Fruit fly (Drosophila melanogaster) S2 (cell line): ENCODE measurements around the gene CG6293.

Experiments
- CG8478 ChIP-seq: fragments of >200 bp; optimal IDR thresholded peaks from 2 replicates; lab custom pipeline; 2018
- CTCF ChIP-seq, 2 experiments: fragments of >200 bp; optimal IDR thresholded peaks; 2 replicates each; lab custom pipeline; 2018

Gene CG6293

dm6 chr3R:10330734-10331642 is 19.6 kb upstream of the CG6293 start, which contains the start of the genes Bruce and CG12818:
TSS of gene Bruce (minus strand) at chr3R:10331353.
TSS of gene CG12818 (plus strand) at chr3R:10331581.
- TF ChIP-seq CTCF (optimal IDR thresholded peaks at IDR 0.05; lab: Kevin White, UChicago): peak in 1 of 2 experiments; percentile 43
- TF ChIP-seq CG8478 (lab: Kevin White, UChicago): no peak

- TF ChIP-seq CG8478 (lab: Kevin White, UChicago) (no peak), CTCF (optimal IDR thresholded peaks at IDR 0.05; lab: Kevin White, UChicago) (no peak)
Observed at dm6 chr3R:10311745-10312088, 304 bp upstream of the CG6293 start.

dm6 chr3R:10284169-10284568 is 27.2 kb downstream of the CG6293 start:
- TF ChIP-seq CG8478 (lab: Kevin White, UChicago) (no peak), CTCF (optimal IDR thresholded peaks at IDR 0.05; lab: Kevin White, UChicago) (no peak)

dm6 chr3R:10283114-10283513 is 28.3 kb downstream of the CG6293 start:
- TF ChIP-seq CTCF (optimal IDR thresholded peaks at IDR 0.05; lab: Kevin White, UChicago) (no peak), CG8478 (lab: Kevin White, UChicago) (no peak)

- TF ChIP-seq CG8478 (lab: Kevin White, UChicago): no peak
- TF ChIP-seq CTCF (optimal IDR thresholded peaks at IDR 0.05; lab: Kevin White, UChicago): no peak
Observed at dm6 chr3R:10282077-10282476, 29.3 kb downstream of the CG6293 start.

dm6 chr3R:10276002-10276401 is 35.4 kb downstream of the CG6293 start:
- TF ChIP-seq CG8478 (lab: Kevin White, UChicago) (no peak), CTCF (optimal IDR thresholded peaks at IDR 0.05; lab: Kevin White, UChicago) (no peak)

- no peak for TF ChIP-seq CTCF (optimal IDR thresholded peaks at IDR 0.05; lab: Kevin White, UChicago)
Observed at dm6 chr3R:10274829-10275228, 36.6 kb downstream of the CG6293 start.

- TF ChIP-seq CTCF (optimal IDR thresholded peaks at IDR 0.05; lab: Kevin White, UChicago) (no peak), CG8478 (lab: Kevin White, UChicago) (no peak)
Observed at dm6 chr3R:10274306-10274705, 37.1 kb downstream of the CG6293 start.

dm6 chr3R:10272695-10273094 is 38.7 kb downstream of the CG6293 start:
- TF ChIP-seq CTCF (optimal IDR thresholded peaks at IDR 0.05; lab: Kevin White, UChicago) (no peak), CG8478 (lab: Kevin White, UChicago) (no peak)

- TF ChIP-seq CTCF (optimal IDR thresholded peaks at IDR 0.05; lab: Kevin White, UChicago) (no peak), CG8478 (lab: Kevin White, UChicago) (no peak)
Observed at dm6 chr3R:10269921-10270431, 41.4 kb downstream of the CG6293 start.

dm6 chr3R:10268865-10269442 is 42.5 kb downstream of the CG6293 start:
- TF ChIP-seq CTCF (optimal IDR thresholded peaks at IDR 0.05; lab: Kevin White, UChicago): no peak
- TF ChIP-seq CG8478 (lab: Kevin White, UChicago): no peak

- TF ChIP-seq CG8478 (lab: Kevin White, UChicago) (no peak), CTCF (optimal IDR thresholded peaks at IDR 0.05; lab: Kevin White, UChicago) (peak; percentile 83 to 89)
Observed at dm6 chr3R:10268101-10268864, 43.1 kb downstream of the CG6293 start.

- TF ChIP-seq CTCF (optimal IDR thresholded peaks at IDR 0.05; lab: Kevin White, UChicago) (no peak), CG8478 (lab: Kevin White, UChicago) (no peak)
Observed at dm6 chr3R:10266624-10267492, 44.6 kb downstream of the CG6293 start.
